Worm (Caenorhabditis elegans) whole organism, young adult: ENCODE results near the gene C01G10.5.

Experiments used
- ama-1 ChIP-seq, 3 experiments: fragments of 150-350 bp in 1 of 3; sonication (generic microtip) in 2 of 3; optimal IDR thresholded peaks; 2 replicates each; lab custom pipeline; 2014 to 2018; ENCODE audit warnings: missing biosample characterization in 2 of 3, missing genetic modification characterization in 2 of 3, missing genetic modification reagents in 2 of 3
- lin-26 ChIP-seq: fragments of 200-800 bp; sonication (Bioruptor generic); IDR thresholded peaks from 2 replicates; pipeline ENCODE4 v1.3.6; 2022; ENCODE audit warnings: missing genetic modification reagents, missing genetic modification characterization, missing compliant biosample characterization
- nhr-179 ChIP-seq: sonication (generic microtip); optimal IDR thresholded peaks from 2 replicates; lab custom pipeline; 2016; ENCODE audit warnings: mild to moderate bottlenecking, missing genetic modification characterization, missing compliant biosample characterization

DNA sequence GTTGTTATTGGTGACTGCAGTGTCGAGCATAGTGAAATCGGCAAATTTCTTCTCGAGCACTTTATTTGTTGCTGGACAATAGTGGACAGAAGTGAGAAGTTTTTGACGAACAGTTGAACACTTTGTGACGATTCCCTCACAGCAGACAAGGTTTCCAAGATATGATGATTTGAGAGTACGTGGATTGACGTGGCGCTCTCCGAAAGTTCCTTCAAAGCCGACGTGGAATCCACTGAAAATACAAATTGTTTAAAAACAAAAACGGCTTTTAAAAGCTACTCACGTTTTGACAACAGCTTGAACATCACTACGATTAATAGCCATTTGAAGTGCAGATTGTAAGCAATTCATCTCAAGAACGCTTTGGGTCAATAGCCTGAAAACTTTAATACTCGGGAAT, 30.4 kb downstream of the C01G10.5 start:
- TF ChIP-seq nhr-179 (tag; lab: Kevin White, UChicago) (no peak), lin-26 (peak; percentile 60; the same call in 1 of the 2 replicates), ama-1 (optimal IDR thresholded peaks at IDR 0.05; lab: Kevin White, UChicago) (no peak), ama-1 (GFP tag; optimal IDR thresholded peaks at IDR 0.05; lab: Kevin White, UChicago) (no peak)
